Worm (Caenorhabditis elegans): ENCODE results near the gene M01F1.8.

The M01F1.8 gene

DNA sequence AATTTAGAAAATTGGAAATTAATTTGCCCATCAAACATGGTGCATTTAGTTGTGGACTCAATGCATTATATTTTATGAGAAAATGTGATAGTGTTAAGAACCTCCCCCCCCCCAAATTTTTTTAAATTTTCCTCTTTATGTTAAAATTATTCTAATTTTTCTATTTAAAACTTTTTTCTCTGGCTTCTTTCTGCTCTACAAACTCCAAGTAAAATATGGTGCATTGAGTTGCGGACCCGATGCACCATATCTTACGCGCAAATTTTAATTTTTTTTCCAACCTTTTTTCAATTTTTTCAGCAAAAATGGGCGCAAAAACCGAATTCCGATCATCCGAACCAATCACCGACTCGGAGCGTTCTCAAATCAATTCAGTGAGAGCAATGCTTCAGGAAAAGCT lies 20.1 kb downstream of the M01F1.8 start, which contains the start of gene C34C12.6:
Gene C34C12.6, plus strand, starts transcription at position 301 of the 400 bp plus-strand sequence.
- no peak for TF ChIP-seq ztf-29 (GFP tag; IDR thresholded peaks at IDR 0.05)
- TF ChIP-seq klf-2 (GFP tag; conservative IDR thresholded peaks at IDR 0.05) = no peak
- no peak for TF ChIP-seq T22C8.4 (GFP tag; IDR thresholded peaks at IDR 0.05)
- TF ChIP-seq med-1 (GFP tag; optimal IDR thresholded peaks at IDR 0.05; ENCODE audit: insufficient read depth) = no peak
- TF ChIP-seq tab-1 (GFP tag; IDR thresholded peaks at IDR 0.05) = no peak
- no peak for TF ChIP-seq flt-1 (GFP tag; IDR thresholded peaks at IDR 0.05)
- no peak for TF ChIP-seq cog-1 (tag; optimal IDR thresholded peaks at IDR 0.05)
- TF ChIP-seq ref-1 (GFP tag; conservative IDR thresholded peaks at IDR 0.05) = no peak
- TF ChIP-seq ztf-23 (GFP tag; IDR thresholded peaks at IDR 0.05) = no peak

DNA sequence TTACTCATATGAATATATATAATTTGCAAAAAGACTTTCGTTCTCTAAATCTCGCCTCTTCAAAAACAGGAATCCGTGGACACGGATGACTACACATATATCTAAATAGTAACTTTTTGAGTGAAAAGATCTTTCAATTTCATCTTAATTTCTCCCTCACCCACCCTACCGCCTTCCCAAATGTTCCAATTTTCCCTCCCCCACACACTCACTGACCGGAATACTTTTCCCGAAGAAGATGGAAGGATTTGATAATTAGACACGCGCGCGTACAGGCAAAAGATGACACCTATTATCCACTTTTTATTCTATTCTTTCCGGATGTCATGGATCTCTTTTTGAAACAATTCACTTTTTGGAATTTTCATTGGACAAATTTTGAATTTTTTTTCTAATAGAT lies 21.4 kb downstream of the M01F1.8 start:
- TF ChIP-seq tab-1 (GFP tag; IDR thresholded peaks at IDR 0.05) = no peak

DNA sequence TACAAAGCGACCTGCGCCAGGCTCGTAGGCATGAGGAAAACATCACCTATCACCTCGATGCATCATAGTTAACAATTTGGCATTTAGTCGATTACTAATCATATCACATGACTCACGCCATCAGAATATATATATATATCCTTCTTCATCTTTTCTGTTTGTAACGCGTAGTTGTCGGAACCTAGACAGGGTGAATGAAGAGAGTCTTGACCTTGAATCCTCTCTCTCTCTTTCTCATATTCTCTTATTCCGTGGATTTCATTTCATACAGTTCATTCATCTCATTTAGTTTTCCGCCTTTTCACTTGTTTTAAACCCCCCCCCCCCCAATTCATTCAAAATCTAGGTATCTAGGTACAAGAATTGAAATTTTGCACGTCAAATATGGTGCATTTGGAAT lies 22.1 kb downstream of the M01F1.8 start:
- TF ChIP-seq cog-1 (tag; optimal IDR thresholded peaks at IDR 0.05) (no peak), ztf-23 (GFP tag; IDR thresholded peaks at IDR 0.05) (no peak), ztf-29 (GFP tag; IDR thresholded peaks at IDR 0.05) (no peak), T22C8.4 (GFP tag; IDR thresholded peaks at IDR 0.05) (no peak), med-1 (GFP tag; optimal IDR thresholded peaks at IDR 0.05; ENCODE audit: insufficient read depth) (no peak), ref-1 (GFP tag; conservative IDR thresholded peaks at IDR 0.05) (no peak), klf-2 (GFP tag; conservative IDR thresholded peaks at IDR 0.05) (no peak), tab-1 (GFP tag; IDR thresholded peaks at IDR 0.05) (no peak), flt-1 (GFP tag; IDR thresholded peaks at IDR 0.05) (no peak)

DNA sequence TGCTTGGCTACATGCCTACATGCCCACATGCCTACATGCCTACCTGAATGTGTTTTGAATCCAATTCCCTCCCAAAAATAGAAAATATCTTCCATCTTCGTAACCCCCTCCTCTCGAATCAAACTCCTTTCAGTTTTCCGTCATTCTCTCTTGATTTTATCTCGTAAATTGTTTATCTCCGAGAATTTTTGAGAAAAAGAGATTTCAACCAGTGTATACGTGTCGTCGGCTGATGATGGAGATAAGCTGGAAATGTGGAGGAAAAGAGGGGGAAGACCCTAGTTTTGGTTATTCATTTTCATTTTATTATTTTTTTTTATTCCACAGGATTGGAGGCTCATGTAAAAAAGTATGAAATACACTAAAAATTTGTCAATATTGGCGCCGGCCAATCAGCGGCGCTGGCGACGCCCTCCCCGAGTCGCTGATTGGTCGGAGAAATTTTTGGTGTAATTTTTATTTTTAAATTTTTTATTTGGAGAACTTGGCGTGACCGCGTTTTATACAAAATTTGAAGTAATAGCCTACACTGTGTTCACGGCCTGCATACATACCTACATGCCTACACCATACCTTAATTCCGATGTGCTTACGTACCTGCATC lies 23.5 kb downstream of the M01F1.8 start:
- no peak for TF ChIP-seq ref-1 (GFP tag; conservative IDR thresholded peaks at IDR 0.05)
- TF ChIP-seq ztf-23 (GFP tag; IDR thresholded peaks at IDR 0.05) = no peak
- TF ChIP-seq med-1 (GFP tag; optimal IDR thresholded peaks at IDR 0.05; ENCODE audit: insufficient read depth) = no peak
- TF ChIP-seq ztf-29 (GFP tag; IDR thresholded peaks at IDR 0.05) = no peak
- TF ChIP-seq tab-1 (GFP tag; IDR thresholded peaks at IDR 0.05) = no peak
- no peak for TF ChIP-seq klf-2 (GFP tag; conservative IDR thresholded peaks at IDR 0.05)
- TF ChIP-seq T22C8.4 (GFP tag; IDR thresholded peaks at IDR 0.05) = no peak
- no peak for TF ChIP-seq cog-1 (tag; optimal IDR thresholded peaks at IDR 0.05)
- no peak for TF ChIP-seq flt-1 (GFP tag; IDR thresholded peaks at IDR 0.05)

DNA sequence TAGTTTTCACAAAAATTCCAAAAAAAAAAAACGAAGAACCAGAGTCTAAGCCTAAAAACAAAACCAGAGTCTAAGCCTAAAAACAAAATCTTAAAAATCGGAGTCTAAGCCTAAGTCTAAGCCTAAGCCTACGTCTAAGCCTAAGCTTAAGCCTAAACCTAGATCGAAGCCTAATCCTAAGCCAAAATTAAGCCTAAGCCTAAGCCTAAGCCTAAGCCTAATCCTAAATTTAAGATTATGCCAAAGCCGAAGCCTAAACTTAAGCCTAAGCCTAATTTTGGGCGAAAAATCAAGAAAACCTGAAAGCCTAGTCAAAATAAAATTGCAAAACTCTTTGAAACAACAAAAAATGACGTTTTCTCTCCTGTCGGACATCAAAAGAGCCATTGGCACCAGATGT lies 25.0 kb downstream of the M01F1.8 start:
- no peak for TF ChIP-seq ztf-29 (GFP tag; IDR thresholded peaks at IDR 0.05)

DNA sequence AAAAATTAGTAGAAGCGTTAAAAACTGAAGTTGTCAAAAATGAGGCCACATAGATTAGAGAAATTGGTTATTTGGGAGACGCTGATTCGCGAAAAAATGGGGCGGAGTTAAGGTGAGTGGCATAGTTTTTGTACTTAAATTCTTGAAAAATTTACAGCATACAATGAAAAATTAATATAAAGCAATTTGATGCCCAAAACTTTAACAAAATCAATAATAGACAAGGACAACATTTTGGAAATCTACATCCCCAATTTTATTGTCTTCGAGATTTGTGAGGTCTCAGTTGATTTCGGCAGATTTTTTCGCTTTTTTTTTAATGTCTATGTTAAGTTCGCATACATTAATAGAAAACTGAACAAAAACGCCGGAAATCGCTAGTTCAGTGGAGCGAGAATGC lies 26.1 kb downstream of the M01F1.8 start:
- TF ChIP-seq T22C8.4 (GFP tag; IDR thresholded peaks at IDR 0.05) = no peak
- peak; percentile 66 for TF ChIP-seq cog-1 (tag; optimal IDR thresholded peaks at IDR 0.05)
- TF ChIP-seq ztf-23 (GFP tag; IDR thresholded peaks at IDR 0.05) = no peak
- TF ChIP-seq klf-2 (GFP tag; conservative IDR thresholded peaks at IDR 0.05) = peak; percentile 56; the same call in 1 of the 2 replicates
- TF ChIP-seq ztf-29 (GFP tag; IDR thresholded peaks at IDR 0.05) = no peak
- 0 out of 2 replicates have a peak, but pooled peaks have one; percentile 29 for TF ChIP-seq flt-1 (GFP tag; IDR thresholded peaks at IDR 0.05)

DNA sequence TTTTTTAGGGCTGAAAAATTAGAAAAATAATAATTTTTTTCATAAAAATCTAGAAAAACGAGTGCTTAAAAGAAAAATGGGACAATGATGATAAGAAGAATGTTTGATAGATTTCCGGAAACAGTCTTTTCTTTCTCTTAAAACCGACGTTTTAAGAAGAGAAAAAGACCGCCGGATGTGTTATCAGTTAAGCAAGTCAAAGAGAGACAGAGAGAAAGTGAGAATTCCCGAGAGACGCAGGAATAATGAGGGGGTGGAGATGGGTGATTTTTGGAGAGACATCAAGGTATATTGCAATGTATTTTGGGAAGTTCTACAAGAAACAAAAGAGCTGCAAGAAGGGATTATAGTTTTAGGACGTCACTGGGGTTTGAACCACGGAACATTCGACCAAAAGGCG lies 26.9 kb downstream of the M01F1.8 start, which contains the start of gene C34C12.9:
Gene C34C12.9, minus strand, starts transcription at position 16 of the 400 bp plus-strand sequence.
- TF ChIP-seq flt-1 (GFP tag; IDR thresholded peaks at IDR 0.05) = no peak
- no peak for TF ChIP-seq ztf-29 (GFP tag; IDR thresholded peaks at IDR 0.05)
- TF ChIP-seq tab-1 (GFP tag; IDR thresholded peaks at IDR 0.05) = no peak

DNA sequence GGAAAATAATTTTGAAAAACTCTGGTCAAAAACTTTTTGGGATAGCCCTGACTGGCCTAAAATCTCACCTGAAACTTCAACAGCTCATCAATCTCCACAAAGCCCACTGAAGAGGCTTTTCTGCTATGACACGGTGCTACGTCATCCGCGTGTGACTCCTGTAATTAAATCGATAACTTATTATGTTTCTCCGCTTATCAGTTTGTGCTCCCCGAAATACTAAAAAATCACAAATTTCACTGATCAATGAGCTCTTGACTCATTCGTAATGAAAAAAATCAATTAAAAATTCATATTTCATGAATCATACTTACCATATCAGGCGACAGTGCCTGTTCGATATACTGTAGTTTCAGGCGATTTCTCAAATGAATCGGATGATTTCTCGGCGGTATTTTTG lies 27.3 kb downstream of the M01F1.8 start:
- no peak for TF ChIP-seq T22C8.4 (GFP tag; IDR thresholded peaks at IDR 0.05)

DNA sequence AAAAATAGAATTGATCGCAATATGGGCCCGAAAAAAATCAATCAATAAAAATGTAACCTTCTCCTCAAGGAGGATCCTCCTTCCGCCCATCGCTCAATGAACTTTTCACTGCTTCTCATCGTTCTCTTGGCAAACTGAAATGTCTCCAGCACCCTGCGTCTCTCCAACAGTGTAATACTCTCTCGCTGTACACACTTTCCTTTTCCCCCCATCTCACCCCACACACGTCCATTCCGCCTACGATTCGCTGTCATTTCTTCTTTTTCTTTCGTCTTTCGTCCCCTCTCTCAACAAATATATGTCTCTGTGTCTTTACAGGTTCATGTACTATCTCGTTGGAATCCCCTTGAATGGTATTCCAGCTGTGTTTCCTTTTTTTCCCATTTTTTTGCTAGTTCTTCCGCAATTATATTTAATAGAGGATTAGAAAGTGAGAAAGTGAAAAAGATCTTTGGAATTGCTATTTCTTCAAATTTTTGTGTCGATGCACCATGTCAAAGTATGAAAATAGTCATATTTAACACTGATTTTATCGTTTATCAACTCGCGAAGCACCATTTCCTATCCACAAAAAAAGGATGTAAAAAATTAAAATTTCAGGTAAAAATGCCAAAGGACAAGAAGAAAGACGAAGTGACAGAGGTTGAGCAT lies 30.8 kb downstream of the M01F1.8 start, which contains the start of gene rsu-1:
Gene rsu-1, plus strand, starts transcription at position 601 of the 651 bp plus-strand sequence.
- TF ChIP-seq T22C8.4 (GFP tag; IDR thresholded peaks at IDR 0.05) (peak; percentile 51), cog-1 (tag; optimal IDR thresholded peaks at IDR 0.05) (peak; percentile 26), ref-1 (GFP tag; conservative IDR thresholded peaks at IDR 0.05) (no peak)

DNA sequence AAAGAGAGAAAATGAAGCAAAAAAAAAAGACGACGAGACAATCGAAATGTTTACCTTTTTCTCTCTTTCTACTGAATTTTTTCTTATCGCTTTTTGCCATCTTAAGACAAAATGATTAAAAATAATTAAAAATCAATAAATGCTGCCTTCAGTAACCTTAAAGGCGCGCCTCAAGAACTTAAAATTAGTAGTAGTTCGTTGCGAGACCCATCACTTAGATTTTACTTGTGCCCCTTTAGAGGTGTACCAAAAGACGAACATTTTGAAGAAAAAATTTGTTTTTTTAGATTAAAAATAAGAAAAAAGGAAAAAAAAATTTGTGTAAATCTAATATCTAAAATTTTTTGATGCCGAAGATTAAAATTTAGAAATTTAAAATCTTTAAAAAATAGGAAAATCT lies 31.4 kb downstream of the M01F1.8 start:
- no peak for TF ChIP-seq klf-2 (GFP tag; conservative IDR thresholded peaks at IDR 0.05)
- TF ChIP-seq cog-1 (tag; optimal IDR thresholded peaks at IDR 0.05) = no peak
- TF ChIP-seq ref-1 (GFP tag; conservative IDR thresholded peaks at IDR 0.05) = no peak
- TF ChIP-seq ztf-29 (GFP tag; IDR thresholded peaks at IDR 0.05) = no peak
- no peak for TF ChIP-seq tab-1 (GFP tag; IDR thresholded peaks at IDR 0.05)
- no peak for TF ChIP-seq ztf-23 (GFP tag; IDR thresholded peaks at IDR 0.05)
- TF ChIP-seq med-1 (GFP tag; optimal IDR thresholded peaks at IDR 0.05; ENCODE audit: insufficient read depth) = no peak
- TF ChIP-seq flt-1 (GFP tag; IDR thresholded peaks at IDR 0.05) = no peak
- TF ChIP-seq T22C8.4 (GFP tag; IDR thresholded peaks at IDR 0.05) = no peak

DNA sequence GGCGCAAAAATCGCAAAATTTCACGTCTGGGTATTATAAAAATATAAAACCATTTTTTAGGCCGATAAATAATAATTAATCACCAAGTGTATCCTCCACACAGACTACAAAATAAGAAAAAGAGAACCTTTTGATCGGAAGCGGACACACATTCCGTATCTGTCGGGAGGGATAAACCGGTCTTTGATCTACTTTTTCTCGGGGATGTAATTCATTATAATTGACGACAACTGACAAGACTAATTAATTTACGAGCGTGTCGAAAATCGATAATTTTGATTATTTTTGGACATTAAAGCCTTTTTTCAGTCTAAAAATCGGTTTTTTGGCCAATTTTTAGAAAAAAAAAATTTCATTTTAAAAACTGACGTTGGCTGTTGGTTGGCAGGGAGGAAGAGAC lies 31.9 kb downstream of the M01F1.8 start:
- TF ChIP-seq ztf-29 (GFP tag; IDR thresholded peaks at IDR 0.05) = no peak
- TF ChIP-seq ztf-23 (GFP tag; IDR thresholded peaks at IDR 0.05) = no peak
- no peak for TF ChIP-seq ref-1 (GFP tag; conservative IDR thresholded peaks at IDR 0.05)
- no peak for TF ChIP-seq cog-1 (tag; optimal IDR thresholded peaks at IDR 0.05)
- TF ChIP-seq flt-1 (GFP tag; IDR thresholded peaks at IDR 0.05) = no peak
- no peak for TF ChIP-seq klf-2 (GFP tag; conservative IDR thresholded peaks at IDR 0.05)
- no peak for TF ChIP-seq tab-1 (GFP tag; IDR thresholded peaks at IDR 0.05)
- TF ChIP-seq med-1 (GFP tag; optimal IDR thresholded peaks at IDR 0.05; ENCODE audit: insufficient read depth) = no peak
- TF ChIP-seq T22C8.4 (GFP tag; IDR thresholded peaks at IDR 0.05) = no peak

Data from whole organism, midembryonic.